Fruit fly (Drosophila melanogaster): ENCODE measurements around the gene RhoGAP71E.

DNA sequence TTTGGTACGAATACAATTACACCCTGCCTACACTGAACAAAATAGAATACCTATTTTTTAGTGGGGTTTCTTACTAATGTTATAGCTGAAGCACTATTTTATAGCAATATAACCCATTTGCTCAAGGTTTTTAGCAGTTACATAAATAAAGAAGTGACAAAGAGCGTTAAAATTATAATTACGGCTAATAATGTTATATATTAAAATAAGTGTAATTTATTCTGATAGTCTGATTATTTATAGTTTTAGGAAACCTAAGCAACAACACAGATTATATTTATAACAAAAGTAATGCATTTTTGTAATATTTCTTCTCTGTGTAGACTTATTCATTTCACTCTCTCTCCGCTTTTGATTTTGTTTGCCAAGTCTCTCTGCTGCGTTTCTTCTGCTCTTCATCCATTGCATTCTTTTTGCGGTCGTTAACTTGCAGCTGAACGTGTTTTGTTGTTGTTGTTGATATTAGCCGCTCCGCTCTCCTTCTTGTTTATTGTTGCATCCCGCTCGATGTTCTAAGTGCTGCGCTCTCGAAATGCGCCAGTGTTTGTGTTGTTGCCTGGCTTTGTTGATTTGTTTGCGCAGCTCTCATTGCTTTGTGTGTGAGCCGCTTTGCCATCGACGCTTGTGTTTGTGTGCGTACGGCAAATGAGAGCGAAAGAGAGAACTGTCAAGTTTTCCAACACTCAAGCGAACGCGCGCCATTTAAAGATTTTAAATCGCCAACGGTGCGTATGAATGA lies 37.2 kb downstream of the RhoGAP71E start:
- TF ChIP-seq Pif1A (GFP tag; optimal IDR thresholded peaks at IDR 0.05) (peak; percentile 62), D1 (tag; optimal IDR thresholded peaks at IDR 0.05) (peak; percentile 93), CG12605 (GFP tag; IDR thresholded peaks at IDR 0.05) (peak; percentile 72), CG9948 (tag; optimal IDR thresholded peaks at IDR 0.05) (peak; percentile 98), gl (tag; optimal IDR thresholded peaks at IDR 0.05) (peak; percentile 49), Ets98B (GFP tag; IDR thresholded peaks at IDR 0.05) (peak; percentile 74), CG10348 (GFP tag; IDR thresholded peaks at IDR 0.05) (no peak; the same call in none of the 2 replicates), CG32121 (GFP tag; IDR thresholded peaks at IDR 0.05) (peak; percentile 96), EcR (GFP tag; optimal IDR thresholded peaks at IDR 0.05) (peak; percentile 97)
